Fruit fly (Drosophila melanogaster) whole organism, adult: ENCODE measurements around the gene Tailor.

Source experiments
- CG33017 ChIP-seq: fragments of 200-800 bp; sonication (Bioruptor generic); optimal IDR thresholded peaks from 2 replicates; lab custom pipeline; 2018; ENCODE audit warnings: missing biosample characterization, mild to moderate bottlenecking, missing genetic modification characterization, moderate library complexity
- CG7045 ChIP-seq: fragments of 200-800 bp; sonication (Bioruptor generic); optimal IDR thresholded peaks from 2 replicates; lab custom pipeline; 2017; ENCODE audit warnings: missing biosample characterization, mild to moderate bottlenecking, missing genetic modification characterization
- CG7101 ChIP-seq: fragments of 200-800 bp; sonication (Bioruptor generic); optimal IDR thresholded peaks from 2 replicates; lab custom pipeline; 2018; ENCODE audit warnings: missing biosample characterization, mild to moderate bottlenecking, missing genetic modification characterization, moderate library complexity
- Clk ChIP-seq: fragments of 200-800 bp; sonication (Bioruptor generic); optimal IDR thresholded peaks from 2 replicates; lab custom pipeline; 2017; ENCODE audit warnings: missing biosample characterization, missing genetic modification characterization
- Crg-1 ChIP-seq: fragments of 200-800 bp; sonication (Bioruptor generic); optimal IDR thresholded peaks from 2 replicates; lab custom pipeline; 2016; ENCODE audit warnings: missing biosample characterization, missing genetic modification characterization
- Mnt ChIP-seq: fragments of 200-800 bp; sonication (Bioruptor generic); optimal IDR thresholded peaks from 2 replicates; lab custom pipeline; 2016; ENCODE audit warnings: missing biosample characterization, mild to moderate bottlenecking, missing genetic modification characterization
- bab1 ChIP-seq: fragments of 200-800 bp; sonication (Bioruptor generic); optimal IDR thresholded peaks from 3 replicates; lab custom pipeline; 2019; ENCODE audit warnings: missing biosample characterization, mild to moderate bottlenecking, missing genetic modification characterization, moderate library complexity
- cnc ChIP-seq, 2 experiments: fragments of >200 bp; optimal IDR thresholded peaks; 2 replicates each; lab custom pipeline; 2017
- kay ChIP-seq: fragments of 200-800 bp; sonication (Bioruptor generic); peaks from one replicate; lab custom pipeline; 2016; ENCODE audit warnings: missing biosample characterization, missing genetic modification characterization, borderline replicate concordance

DNA sequence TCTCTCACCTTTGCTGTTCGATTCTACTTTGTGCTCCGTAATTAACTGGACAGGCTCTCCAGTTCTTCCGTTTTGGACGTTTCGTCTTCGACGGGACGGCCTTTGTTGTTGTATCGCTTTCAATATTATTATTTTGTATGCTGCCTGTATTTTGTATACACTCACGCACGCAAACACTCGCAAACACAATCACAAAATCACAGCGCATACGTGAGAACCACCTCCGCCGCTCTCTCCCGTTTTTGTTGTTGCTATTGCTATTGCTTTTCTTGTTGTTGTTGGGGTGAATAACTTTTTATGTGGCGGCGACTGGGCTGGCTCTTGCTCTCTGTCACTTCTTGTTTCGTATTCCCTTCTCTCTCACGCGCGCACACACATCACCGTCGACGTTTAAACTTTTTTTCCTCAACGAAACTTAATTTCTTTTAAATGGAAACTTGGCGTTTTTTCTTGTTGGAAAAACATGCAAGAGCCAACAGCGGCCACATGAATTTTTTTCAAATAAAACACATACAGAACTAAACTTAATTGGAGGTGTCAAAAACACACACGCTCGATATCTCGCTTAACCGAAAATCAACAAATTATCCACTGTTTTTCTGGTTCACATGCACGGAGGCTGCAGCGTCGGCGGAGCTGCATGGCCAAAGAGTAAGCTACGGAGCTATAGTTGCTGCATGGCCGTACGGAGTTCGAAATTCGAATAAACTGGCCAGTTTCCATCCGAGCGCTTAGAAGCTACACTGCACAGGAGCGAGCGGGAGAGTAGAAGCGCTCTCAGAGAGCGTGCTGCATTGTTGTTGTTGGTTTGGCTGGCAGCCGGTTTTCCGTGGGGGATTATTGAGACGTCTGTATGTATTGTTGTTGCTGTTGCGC is 22.1 kb upstream of the Tailor start:
- no peak for TF ChIP-seq Mnt (GFP tag; lab: Kevin White, UChicago)
- TF ChIP-seq CG7101: no peak
- peak; percentile 38 for TF ChIP-seq kay (GFP tag; lab: Kevin White, UChicago)
- no peak for TF ChIP-seq Clk (GFP tag; lab: Kevin White, UChicago)
- TF ChIP-seq CG7045: no peak
- TF ChIP-seq cnc (optimal IDR thresholded peaks at IDR 0.05; lab: Kevin White, UChicago): no peak
- no peak for TF ChIP-seq Crg-1 (GFP tag; lab: Kevin White, UChicago)
- TF ChIP-seq bab1: no peak
- no peak for TF ChIP-seq CG33017 (tag; lab: Kevin White, UChicago)
